Worm (Caenorhabditis elegans): Measurements from ENCODE around the gene C09F12.2.

The C09F12.2 gene

DNA sequence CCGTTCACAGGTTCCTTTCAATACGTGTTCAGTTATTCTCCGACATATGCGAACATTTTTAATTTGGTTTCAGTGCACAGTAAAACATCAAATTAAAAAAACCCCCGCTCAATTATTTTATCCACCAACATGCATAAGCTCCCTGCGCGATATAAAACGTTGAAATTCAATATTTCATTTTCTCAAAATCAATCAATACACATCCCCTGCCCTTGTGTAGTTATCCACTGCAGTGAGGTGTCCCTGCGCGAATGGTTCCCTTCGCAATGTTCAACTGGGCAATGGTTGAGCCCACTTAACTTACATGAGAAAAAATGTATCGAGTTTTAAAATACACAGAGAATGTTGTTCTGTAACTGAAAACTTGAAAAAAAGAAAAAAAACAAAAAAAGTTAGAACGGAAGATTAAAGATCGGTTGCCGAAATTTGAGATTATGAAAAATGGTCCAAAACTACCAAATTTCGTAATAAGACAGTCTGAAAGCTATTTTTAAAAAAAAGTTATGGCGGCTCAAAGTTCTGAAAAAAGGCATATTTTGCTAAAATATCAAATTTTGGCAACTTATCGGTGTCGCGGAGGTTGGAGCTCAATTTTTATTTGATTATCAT, 40.4 kb downstream of the C09F12.2 start (continued):
- peak; percentile 28; the same call in 1 of the 2 replicates for TF ChIP-seq ceh-91 (GFP tag; IDR thresholded peaks at IDR 0.05)
- peak; percentile 89 for TF ChIP-seq ceh-79 (tag; optimal IDR thresholded peaks at IDR 0.05)
- peak; percentile 91 for TF ChIP-seq C17E4.6 (GFP tag; IDR thresholded peaks at IDR 0.05)
- peak; percentile 72 for TF ChIP-seq T26A5.8 (tag; optimal IDR thresholded peaks at IDR 0.05)
- peak; percentile 95 for TF ChIP-seq akir-1 (GFP tag; optimal IDR thresholded peaks at IDR 0.05)
- TF ChIP-seq ztf-25 (GFP tag; IDR thresholded peaks at IDR 0.05), result no peak
- TF ChIP-seq lin-35 (GFP tag; optimal IDR thresholded peaks at IDR 0.05), result peak in 2 of 3 experiments; percentile 95 to 99
- peak; percentile 99 for TF ChIP-seq F10E7.11 (tag; optimal IDR thresholded peaks at IDR 0.05)
- peak; percentile 35 for TF ChIP-seq snpc-1.3 (tag; optimal IDR thresholded peaks at IDR 0.05; ENCODE audit: insufficient read depth)
- peak; percentile 89 for TF ChIP-seq F57C9.4 (tag; optimal IDR thresholded peaks at IDR 0.05)
- TF ChIP-seq rpc-1 (optimal IDR thresholded peaks at IDR 0.05), result peak; percentile 37
- no peak for TF ChIP-seq rpc-1 (tag; optimal IDR thresholded peaks at IDR 0.05)
- peak; percentile 99 for TF ChIP-seq nfyb-1 (GFP tag; IDR thresholded peaks at IDR 0.05)
- 0 out of 2 replicates have a peak, but pooled peaks have one; percentile 27 for TF ChIP-seq aptf-3 (GFP tag; IDR thresholded peaks at IDR 0.05)
- TF ChIP-seq F37B4.10 (GFP tag; IDR thresholded peaks at IDR 0.05), result peak; percentile 97
- no peak for TF ChIP-seq D2030.7 (GFP tag; IDR thresholded peaks at IDR 0.05)
- TF ChIP-seq F49E8.2 (tag; optimal IDR thresholded peaks at IDR 0.05; ENCODE audit: insufficient read depth), result no peak
- peak; percentile 99 for TF ChIP-seq F52B5.7 (tag; optimal IDR thresholded peaks at IDR 0.05)
- TF ChIP-seq ztf-28 (GFP tag; IDR thresholded peaks at IDR 0.05), result peak; percentile 59; the same call in 1 of the 2 replicates
- peak; percentile 97 for TF ChIP-seq ztf-22 (GFP tag; optimal IDR thresholded peaks at IDR 0.05)
- TF ChIP-seq B0019.2 (GFP tag; conservative IDR thresholded peaks at IDR 0.05), result no peak
- TF ChIP-seq T07F8.4 (tag; optimal IDR thresholded peaks at IDR 0.05), result peak; percentile 94
- TF ChIP-seq snpc-4 (GFP tag; optimal IDR thresholded peaks at IDR 0.05), result peak; percentile 36
- TF ChIP-seq snpc-4 (tag; optimal IDR thresholded peaks at IDR 0.05), result peak; percentile 72 to 91 (median 86)
- TF ChIP-seq sptf-2 (GFP tag; optimal IDR thresholded peaks at IDR 0.05), result peak; percentile 81
- TF ChIP-seq gei-17 (GFP tag; optimal IDR thresholded peaks at IDR 0.05), result peak; percentile 99
- TF ChIP-seq Y56A3A.18 (GFP tag; IDR thresholded peaks at IDR 0.05), result peak; percentile 100
- peak; percentile 79 for TF ChIP-seq ceh-100 (GFP tag; IDR thresholded peaks at IDR 0.05)
- peak; percentile 46; the same call in 1 of the 2 replicates for TF ChIP-seq F39B2.1 (GFP tag; IDR thresholded peaks at IDR 0.05)
- TF ChIP-seq lin-26 (GFP tag; IDR thresholded peaks at IDR 0.05), result peak; percentile 89
- TF ChIP-seq Y53G8AR.9 (GFP tag; conservative IDR thresholded peaks at IDR 0.05), result peak; percentile 100
- TF ChIP-seq nhr-120 (GFP tag; IDR thresholded peaks at IDR 0.05), result peak; percentile 98
- peak; percentile 100 for TF ChIP-seq B0336.3 (GFP tag; IDR thresholded peaks at IDR 0.05)
- peak; percentile 88 for TF ChIP-seq bed-2 (GFP tag; IDR thresholded peaks at IDR 0.05)
- peak; percentile 75 for TF ChIP-seq attf-5 (GFP tag; optimal IDR thresholded peaks at IDR 0.05)
- peak; percentile 99 for TF ChIP-seq chd-7 (tag; optimal IDR thresholded peaks at IDR 0.05)
- TF ChIP-seq B0261.1 (tag; optimal IDR thresholded peaks at IDR 0.05), result peak; percentile 68
- no peak; the same call in none of the 2 replicates for TF ChIP-seq egrh-3 (GFP tag; IDR thresholded peaks at IDR 0.05)
- TF ChIP-seq nfya-2 (GFP tag; IDR thresholded peaks at IDR 0.05), result no peak
- TF ChIP-seq snpc-3.4 (tag; optimal IDR thresholded peaks at IDR 0.05), result peak; percentile 60
- TF ChIP-seq ets-4 (GFP tag; optimal IDR thresholded peaks at IDR 0.05), result peak; percentile 96
- peak; percentile 71 for TF ChIP-seq hrde-1 (tag; optimal IDR thresholded peaks at IDR 0.05; ENCODE audit: borderline replicate concordance)
- no peak for TF ChIP-seq Y79H2A.3 (GFP tag; conservative IDR thresholded peaks at IDR 0.05)
- TF ChIP-seq F55B11.4 (tag; optimal IDR thresholded peaks at IDR 0.05; ENCODE audit: borderline replicate concordance, insufficient read depth), result no peak
- no peak for TF ChIP-seq efl-1 (GFP tag; optimal IDR thresholded peaks at IDR 0.05)
- TF ChIP-seq nhr-27 (tag; optimal IDR thresholded peaks at IDR 0.05), result peak; percentile 90
- TF ChIP-seq nfya-1 (tag; optimal IDR thresholded peaks at IDR 0.05; ENCODE audit: borderline replicate concordance, insufficient read depth), result no peak

All from whole organism, young adult.